Worm (Caenorhabditis elegans): ENCODE results near the gene dab-1.

- TF ChIP-seq R02D3.7 (tag; optimal IDR thresholded peaks at IDR 0.05) (no peak), elt-1 (tag; optimal IDR thresholded peaks at IDR 0.05) (no peak), ztf-11 (tag; optimal IDR thresholded peaks at IDR 0.05) (no peak), egl-27 (tag; optimal IDR thresholded peaks at IDR 0.05) (no peak), F13H6.1 (tag; optimal IDR thresholded peaks at IDR 0.05) (no peak), aly-2 (tag; optimal IDR thresholded peaks at IDR 0.05) (no peak)
Measured at ce11 chrII:8248745-8249144, 26.6 kb downstream of the dab-1 start, which contains the start of the genes F35C11.2 and F35C11.4.

All from whole organism, L2 larva.